Worm (Caenorhabditis elegans): ENCODE data around the gene F56A4.3.
"Not testable (repeated sequence)": the region's sequence is repeated elsewhere in the genome, so short reads cannot be mapped to it uniquely, and the experiment has no call there.

ce11 chrV:2428024-2428423, 25.2 kb upstream of the F56A4.3 start, which contains the start of gene str-119:
- not testable (repeated sequence) for TF ChIP-seq ztf-23 (GFP tag; IDR thresholded peaks at IDR 0.05); med-1 (GFP tag; optimal IDR thresholded peaks at IDR 0.05; ENCODE audit: insufficient read depth); klf-2 (GFP tag; conservative IDR thresholded peaks at IDR 0.05); tab-1 (GFP tag; IDR thresholded peaks at IDR 0.05); ref-1 (GFP tag; conservative IDR thresholded peaks at IDR 0.05); cog-1 (tag; optimal IDR thresholded peaks at IDR 0.05); flt-1 (GFP tag; IDR thresholded peaks at IDR 0.05)

Measured in whole organism, midembryonic.